Worm (Caenorhabditis elegans) whole organism, L1 larva: Measurements from ENCODE around the gene srj-25.

Experiments used
- F16B12.6 ChIP-seq: fragments of 150-350 bp; optimal IDR thresholded peaks from 2 replicates; lab custom pipeline; 2014; ENCODE audit warnings: missing biosample characterization, missing genetic modification characterization
- Y116A8C.19 ChIP-seq: sonication (generic microtip); optimal IDR thresholded peaks from 2 replicates; lab custom pipeline; 2016; ENCODE audit warnings: missing compliant biosample characterization, missing genetic modification characterization, borderline replicate concordance
- blmp-1 ChIP-seq: fragments of 150-350 bp; optimal IDR thresholded peaks from 2 replicates; lab custom pipeline; 2014; ENCODE audit warnings: missing biosample characterization, missing genetic modification characterization
- elt-3 ChIP-seq, 6 experiments: fragments of 150-350 bp in 1 of 6; sonication (generic microtip); optimal IDR thresholded peaks; 2 replicates each; lab custom pipeline; 2017 to 2018; ENCODE audit warnings: missing biosample characterization in 6 of 6, missing genetic modification characterization in 6 of 6, inconsistent platforms in 1 of 6
- ets-5 ChIP-seq: fragments of 200-800 bp; sonication (Bioruptor generic); IDR thresholded peaks from 2 replicates; pipeline ENCODE4 v1.3.6; 2022; ENCODE audit warnings: missing genetic modification characterization, missing compliant biosample characterization
- jun-1 ChIP-seq: fragments of 150-350 bp; optimal IDR thresholded peaks from 2 replicates; lab custom pipeline; 2014; ENCODE audit warnings: missing biosample characterization, missing genetic modification reagents, missing genetic modification characterization
- nhr-28 ChIP-seq: fragments of 150-350 bp; optimal IDR thresholded peaks from 2 replicates; lab custom pipeline; 2014; ENCODE audit warnings: missing biosample characterization, missing genetic modification characterization
- snpc-4 ChIP-seq: fragments of 150-350 bp; optimal IDR thresholded peaks from 2 replicates; lab custom pipeline; 2014; ENCODE audit warnings: missing biosample characterization, missing genetic modification characterization

DNA sequence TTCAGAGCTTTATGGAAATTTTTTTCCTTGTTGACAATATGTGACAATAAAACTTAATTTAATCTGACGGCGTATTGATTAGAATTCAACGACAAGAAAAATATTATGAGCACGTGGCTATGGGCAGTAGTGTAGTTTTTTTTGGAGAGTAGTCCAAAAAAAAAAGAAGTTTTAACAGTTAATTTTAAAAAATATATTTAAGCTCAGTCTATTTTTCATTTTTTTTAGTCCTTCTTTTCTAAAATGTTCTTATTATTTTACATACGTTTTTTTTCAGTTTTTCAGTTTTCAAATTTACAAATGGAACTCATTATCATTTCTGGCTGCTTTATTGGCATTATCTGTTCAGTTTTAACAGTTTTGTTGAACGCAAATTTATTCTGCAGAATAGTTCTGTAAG is 27.3 kb downstream of the srj-25 start, which contains the start of gene srbc-39:
- TF ChIP-seq jun-1 (tag; lab: Kevin White, UChicago) (no peak), blmp-1 (tag; lab: Kevin White, UChicago) (no peak), nhr-28 (no peak), Y116A8C.19 (no peak), elt-3 (tag; optimal IDR thresholded peaks at IDR 0.05; lab: Kevin White, UChicago) (no peak), snpc-4 (tag; lab: Kevin White, UChicago) (no peak), ets-5 (GFP tag; lab: Robert Waterston, UW) (no peak), F16B12.6 (tag; lab: Kevin White, UChicago) (no peak)
